Worm (Caenorhabditis elegans) whole organism, young adult: Measurements from ENCODE around the gene clec-88.

Experiments used
- C17E4.6 ChIP-seq: fragments of 200-800 bp; sonication (Bioruptor generic); IDR thresholded peaks from 2 replicates; pipeline ENCODE4 v1.3.6; 2022; ENCODE audit warnings: missing genetic modification reagents, missing genetic modification characterization, missing compliant biosample characterization
- D2030.7 ChIP-seq: fragments of 200-800 bp; sonication (Bioruptor generic); IDR thresholded peaks from 2 replicates; pipeline ENCODE4 v1.3.6; 2022; ENCODE audit warnings: missing genetic modification reagents, missing genetic modification characterization, missing compliant biosample characterization
- F22D6.2 ChIP-seq: sonication (generic microtip); optimal IDR thresholded peaks from 2 replicates; lab custom pipeline; 2016; ENCODE audit warnings: mild to moderate bottlenecking, missing genetic modification characterization, missing compliant biosample characterization
- F23B12.7 ChIP-seq: sonication (generic microtip); optimal IDR thresholded peaks from 2 replicates; lab custom pipeline; 2017; ENCODE audit warnings: missing genetic modification characterization, mild to moderate bottlenecking, missing compliant biosample characterization, antibody characterized with exemption, moderate library complexity; ENCODE audit not compliant: insufficient read depth
- F37B4.10 ChIP-seq: fragments of 200-800 bp; sonication (Bioruptor generic); IDR thresholded peaks from 2 replicates; pipeline ENCODE4 v1.3.6; 2022; ENCODE audit warnings: missing genetic modification characterization, missing compliant biosample characterization
- F39B2.1 ChIP-seq: fragments of 200-800 bp; sonication (Bioruptor generic); IDR thresholded peaks from 2 replicates; pipeline ENCODE4 v1.3.6; 2022; ENCODE audit warnings: missing genetic modification reagents, missing genetic modification characterization, missing compliant biosample characterization
- T26A5.8 ChIP-seq: sonication (generic microtip); optimal IDR thresholded peaks from 2 replicates; lab custom pipeline; 2016; ENCODE audit warnings: missing genetic modification characterization, missing compliant biosample characterization
- Y53F4B.3 ChIP-seq: fragments of 200-800 bp; sonication (Bioruptor generic); IDR thresholded peaks from 2 replicates; pipeline ENCODE4 v1.3.6; 2022; ENCODE audit warnings: missing genetic modification reagents, missing genetic modification characterization, missing compliant biosample characterization
- Y95B8A.8 ChIP-seq: fragments of 200-800 bp; sonication (Bioruptor generic); IDR thresholded peaks from 2 replicates; pipeline ENCODE4 v1.3.6; 2022; ENCODE audit warnings: missing genetic modification reagents, missing genetic modification characterization, missing compliant biosample characterization
- ZK185.1 ChIP-seq: sonication (generic microtip); optimal IDR thresholded peaks from 2 replicates; lab custom pipeline; 2016; ENCODE audit warnings: mild to moderate bottlenecking, missing genetic modification characterization, missing compliant biosample characterization; ENCODE audit not compliant: poor library complexity, severe bottlenecking
- aptf-2 ChIP-seq: fragments of 200-800 bp; sonication (Bioruptor generic); conservative IDR thresholded peaks from 2 replicates; pipeline ENCODE4 v1.3.6; 2022; ENCODE audit warnings: missing genetic modification reagents, missing genetic modification characterization, missing compliant biosample characterization
- atf-7 ChIP-seq: sonication (generic microtip); optimal IDR thresholded peaks from 2 replicates; lab custom pipeline; 2017; ENCODE audit warnings: mild to moderate bottlenecking, missing genetic modification characterization, missing compliant biosample characterization
- bed-1 ChIP-seq: fragments of 200-800 bp; sonication (Bioruptor generic); IDR thresholded peaks from 2 replicates; pipeline ENCODE4 v1.3.6; 2022; ENCODE audit warnings: missing genetic modification reagents, missing genetic modification characterization, missing compliant biosample characterization
- bed-2 ChIP-seq: fragments of 200-800 bp; sonication (Bioruptor generic); IDR thresholded peaks from 2 replicates; pipeline ENCODE4 v1.3.6; 2022; ENCODE audit warnings: missing genetic modification reagents, missing genetic modification characterization, missing compliant biosample characterization
- cebp-1 ChIP-seq, 2 experiments: fragments of 200-800 bp in 1 of 2; sonication (Bioruptor generic) in 1 of 2; sonication (generic microtip) in 1 of 2; IDR thresholded peaks in 1 of 2; optimal IDR thresholded peaks in 1 of 2; 2 replicates each; pipeline versions ENCODE4 v1.3.6 to Lab custom; 2017 to 2022; ENCODE audit warnings: missing compliant biosample characterization in 2 of 2, missing genetic modification characterization in 2 of 2, mild to moderate bottlenecking in 1 of 2, missing genetic modification reagents in 1 of 2, moderate library complexity in 1 of 2
- ceh-91 ChIP-seq: fragments of 200-800 bp; sonication (Bioruptor generic); IDR thresholded peaks from 2 replicates; pipeline ENCODE4 v1.3.6; 2022; ENCODE audit warnings: missing genetic modification reagents, missing genetic modification characterization, missing compliant biosample characterization
- chd-7 ChIP-seq: sonication (generic microtip); optimal IDR thresholded peaks from 2 replicates; lab custom pipeline; 2016; ENCODE audit warnings: mild to moderate bottlenecking, missing genetic modification characterization, moderate library complexity, missing compliant biosample characterization
- dox-1 ChIP-seq: fragments of 200-800 bp; sonication (Bioruptor generic); IDR thresholded peaks from 2 replicates; pipeline ENCODE4 v1.3.6; 2022; ENCODE audit warnings: missing genetic modification reagents, missing genetic modification characterization, missing compliant biosample characterization
- egrh-3 ChIP-seq: fragments of 200-800 bp; sonication (Bioruptor generic); IDR thresholded peaks from 2 replicates; pipeline ENCODE4 v1.3.6; 2022; ENCODE audit warnings: missing genetic modification reagents, missing genetic modification characterization, missing compliant biosample characterization
- ekl-4 ChIP-seq: fragments of 200-800 bp; sonication (Bioruptor generic); IDR thresholded peaks from 2 replicates; pipeline ENCODE4 v1.3.6; 2022; ENCODE audit warnings: missing genetic modification reagents, missing genetic modification characterization, missing compliant biosample characterization
- fkh-3 ChIP-seq: sonication (generic microtip); optimal IDR thresholded peaks from 2 replicates; lab custom pipeline; 2016; ENCODE audit warnings: mild to moderate bottlenecking, missing genetic modification characterization, missing compliant biosample characterization
- gei-17 ChIP-seq: fragments of 200-800 bp; sonication (Bioruptor generic); optimal IDR thresholded peaks from 2 replicates; lab custom pipeline; 2018; ENCODE audit warnings: mild to moderate bottlenecking, missing genetic modification characterization, missing compliant biosample characterization
- hmg-1.2 ChIP-seq: fragments of 200-800 bp; sonication (Bioruptor generic); IDR thresholded peaks from 2 replicates; pipeline ENCODE4 v1.3.6; 2022; ENCODE audit warnings: missing genetic modification reagents, missing genetic modification characterization, missing compliant biosample characterization
- let-607 ChIP-seq, 2 experiments: fragments of 200-800 bp in 1 of 2; sonication (Bioruptor generic) in 1 of 2; sonication (generic microtip) in 1 of 2; optimal IDR thresholded peaks; 2 replicates each; lab custom pipeline; 2016 to 2018; ENCODE audit warnings: mild to moderate bottlenecking in 2 of 2, missing compliant biosample characterization in 2 of 2, missing genetic modification characterization in 2 of 2, moderate library complexity in 2 of 2, missing genotype in 1 of 2
- lir-1 ChIP-seq: fragments of 200-800 bp; sonication (Bioruptor generic); conservative IDR thresholded peaks from 2 replicates; pipeline ENCODE4 v1.3.6; 2022; ENCODE audit warnings: missing genetic modification reagents, missing genetic modification characterization, missing compliant biosample characterization
- lsl-1 ChIP-seq: fragments of 200-800 bp; sonication (Bioruptor generic); optimal IDR thresholded peaks from 2 replicates; lab custom pipeline; 2018; ENCODE audit warnings: mild to moderate bottlenecking, missing genetic modification characterization, moderate library complexity, missing compliant biosample characterization
- lsy-27 ChIP-seq: sonication (generic microtip); optimal IDR thresholded peaks from 2 replicates; lab custom pipeline; 2017; ENCODE audit warnings: missing genetic modification characterization, mild to moderate bottlenecking, missing compliant biosample characterization, antibody characterized with exemption, missing genotype, borderline replicate concordance; ENCODE audit not compliant: insufficient read depth
- mcd-1 ChIP-seq: fragments of 200-800 bp; sonication (Bioruptor generic); IDR thresholded peaks from 2 replicates; pipeline ENCODE4 v1.3.6; 2022; ENCODE audit warnings: missing genetic modification reagents, missing genetic modification characterization, missing compliant biosample characterization
- mes-4 ChIP-seq: sonication (generic microtip); optimal IDR thresholded peaks from 2 replicates; lab custom pipeline; 2016; ENCODE audit warnings: missing genotype, missing genetic modification characterization, missing compliant biosample characterization
- nfya-2 ChIP-seq: fragments of 200-800 bp; sonication (Bioruptor generic); IDR thresholded peaks from 2 replicates; pipeline ENCODE4 v1.3.6; 2022; ENCODE audit warnings: missing genetic modification reagents, missing genetic modification characterization, missing compliant biosample characterization
- nhr-120 ChIP-seq: fragments of 200-800 bp; sonication (Bioruptor generic); IDR thresholded peaks from 2 replicates; pipeline ENCODE4 v1.3.6; 2022; ENCODE audit warnings: missing genetic modification characterization, missing compliant biosample characterization
- repo-1 ChIP-seq: sonication (generic microtip); optimal IDR thresholded peaks from 2 replicates; lab custom pipeline; 2017; ENCODE audit warnings: mild to moderate bottlenecking, missing genetic modification characterization, missing compliant biosample characterization
- snpc-3.4 ChIP-seq: sonication (generic microtip); optimal IDR thresholded peaks from 2 replicates; lab custom pipeline; 2017; ENCODE audit warnings: missing genetic modification characterization, mild to moderate bottlenecking, missing compliant biosample characterization, antibody characterized with exemption, moderate library complexity, missing genotype, missing genetic modification reagents
- sptf-2 ChIP-seq: fragments of 200-800 bp; sonication (Bioruptor generic); optimal IDR thresholded peaks from 2 replicates; lab custom pipeline; 2018; ENCODE audit warnings: mild to moderate bottlenecking, missing genetic modification characterization, missing compliant biosample characterization
- tlf-1 ChIP-seq: fragments of 200-800 bp; sonication (Bioruptor generic); optimal IDR thresholded peaks from 2 replicates; lab custom pipeline; 2018; ENCODE audit warnings: mild to moderate bottlenecking, missing genetic modification characterization, missing compliant biosample characterization
- unc-130 ChIP-seq: sonication (generic microtip); optimal IDR thresholded peaks from 2 replicates; lab custom pipeline; 2016; ENCODE audit warnings: missing genetic modification reagents, missing genetic modification characterization, missing compliant biosample characterization
- ztf-22 ChIP-seq: fragments of 200-800 bp; sonication (Bioruptor generic); optimal IDR thresholded peaks from 2 replicates; lab custom pipeline; 2018; ENCODE audit warnings: mild to moderate bottlenecking, missing genetic modification characterization, moderate library complexity, missing compliant biosample characterization
- ztf-28 ChIP-seq: fragments of 200-800 bp; sonication (Bioruptor generic); IDR thresholded peaks from 2 replicates; pipeline ENCODE4 v1.3.6; 2022; ENCODE audit warnings: missing genetic modification reagents, missing genetic modification characterization, missing compliant biosample characterization
- ztf-3 ChIP-seq: fragments of 200-800 bp; sonication (Bioruptor generic); optimal IDR thresholded peaks from 2 replicates; lab custom pipeline; 2018; ENCODE audit warnings: mild to moderate bottlenecking, missing genetic modification characterization, missing compliant biosample characterization

clec-88 gene

ce11 chrII:6342455-6342854 is 23.1 kb upstream of the clec-88 start:
- no peak for TF ChIP-seq repo-1 (tag; lab: Kevin White, UChicago)
- no peak for TF ChIP-seq lsl-1 (GFP tag; lab: Kevin White, UChicago)
- no peak for TF ChIP-seq ZK185.1
- no peak for TF ChIP-seq unc-130
- no peak for TF ChIP-seq tlf-1 (GFP tag; lab: Kevin White, UChicago)
- TF ChIP-seq aptf-2 (GFP tag; lab: Robert Waterston, UW), result no peak
- TF ChIP-seq Y53F4B.3 (GFP tag; lab: Robert Waterston, UW), result no peak
- TF ChIP-seq F23B12.7 (tag; lab: Kevin White, UChicago), result no peak
- TF ChIP-seq chd-7 (tag; lab: Kevin White, UChicago), result no peak
- no peak for TF ChIP-seq mes-4 (tag; lab: Kevin White, UChicago)
- no peak for TF ChIP-seq F39B2.1 (GFP tag; lab: Robert Waterston, UW)
- TF ChIP-seq sptf-2 (GFP tag; lab: Kevin White, UChicago), result no peak
- no peak for TF ChIP-seq F37B4.10 (GFP tag; lab: Robert Waterston, UW)
- TF ChIP-seq Y95B8A.8 (GFP tag; lab: Robert Waterston, UW), result no peak
- TF ChIP-seq fkh-3 (tag; lab: Kevin White, UChicago), result no peak
- no peak for TF ChIP-seq egrh-3 (GFP tag; lab: Robert Waterston, UW)
- TF ChIP-seq ceh-91, result no peak

- TF ChIP-seq gei-17 (GFP tag; lab: Kevin White, UChicago), result no peak
- TF ChIP-seq nhr-120 (GFP tag; lab: Robert Waterston, UW), result no peak
- no peak for TF ChIP-seq bed-2 (GFP tag; lab: Robert Waterston, UW)
- no peak for TF ChIP-seq atf-7 (tag; lab: Kevin White, UChicago)
- TF ChIP-seq dox-1 (GFP tag; lab: Robert Waterston, UW), result 0 out of 2 replicates have a peak, but pooled peaks have one; percentile 6
- TF ChIP-seq T26A5.8 (tag; lab: Kevin White, UChicago), result no peak
- TF ChIP-seq D2030.7 (GFP tag; lab: Robert Waterston, UW), result no peak
- no peak for TF ChIP-seq ztf-3 (GFP tag; lab: Kevin White, UChicago)
- no peak for TF ChIP-seq ztf-22
- no peak for TF ChIP-seq lsy-27 (tag; lab: Kevin White, UChicago)
- TF ChIP-seq lir-1 (GFP tag; lab: Robert Waterston, UW), result no peak
- TF ChIP-seq C17E4.6, result no peak
- no peak for TF ChIP-seq ztf-28 (GFP tag; lab: Robert Waterston, UW)
- no peak for TF ChIP-seq ekl-4 (GFP tag; lab: Robert Waterston, UW)
- no peak for TF ChIP-seq sptf-2 (GFP tag; lab: Kevin White, UChicago)
- TF ChIP-seq bed-1 (GFP tag; lab: Robert Waterston, UW), result no peak
- TF ChIP-seq mcd-1 (GFP tag; lab: Robert Waterston, UW), result no peak
- TF ChIP-seq cebp-1 (GFP tag; IDR thresholded peaks at IDR 0.05; lab: Robert Waterston, UW), result no peak
- peak; percentile 5 for TF ChIP-seq cebp-1 (tag; optimal IDR thresholded peaks at IDR 0.05; lab: Kevin White, UChicago)
- no peak for TF ChIP-seq nfya-2 (GFP tag; lab: Robert Waterston, UW)
- TF ChIP-seq F22D6.2 (tag; lab: Kevin White, UChicago), result no peak
- peak; percentile 15; the same call in 1 of the 2 replicates for TF ChIP-seq hmg-1.2
- no peak for TF ChIP-seq let-607 (tag; optimal IDR thresholded peaks at IDR 0.05; lab: Kevin White, UChicago)
- TF ChIP-seq snpc-3.4, result no peak
- TF ChIP-seq F37B4.10 (GFP tag; lab: Robert Waterston, UW), result no peak
- TF ChIP-seq, all 124 proteins: peak for 3
Observed at ce11 chrII:6343893-6344292, 21.6 kb upstream of the clec-88 start, which contains the start of gene txt-18. TSS of gene txt-18 (plus strand) at chrII:6344072.
